Worm (Caenorhabditis elegans) whole organism, L4 larva: ENCODE data around the gene sru-24.

ENCODE experiments used
- D1046.2 ChIP-seq: fragments of 200-800 bp; sonication (Bioruptor generic); IDR thresholded peaks from 2 replicates; pipeline ENCODE4 v1.3.6; 2022; ENCODE audit warnings: missing genetic modification characterization, missing compliant biosample characterization
- F49E8.2 ChIP-seq: sonication (generic microtip); optimal IDR thresholded peaks from 2 replicates; lab custom pipeline; 2016; ENCODE audit warnings: missing compliant biosample characterization, mild to moderate bottlenecking, missing genetic modification characterization, borderline replicate concordance
- Y105C5A.15 ChIP-seq: fragments of 200-800 bp; sonication (Bioruptor generic); IDR thresholded peaks from 2 replicates; pipeline ENCODE4 v1.3.6; 2022; ENCODE audit warnings: missing genetic modification characterization, missing compliant biosample characterization
- aha-1 ChIP-seq: fragments of 150-350 bp; peaks from one replicate; lab custom pipeline; 2014; ENCODE audit warnings: missing biosample characterization, missing genetic modification characterization
- ama-1 ChIP-seq: fragments of 150-350 bp; optimal IDR thresholded peaks from 2 replicates; lab custom pipeline; 2014; ENCODE audit warnings: inconsistent platforms, mixed read lengths
- arid-1 ChIP-seq: fragments of 200-800 bp; sonication (Bioruptor generic); conservative IDR thresholded peaks from 2 replicates; pipeline ENCODE4 v1.3.6; 2022; ENCODE audit warnings: missing genetic modification reagents, missing genetic modification characterization, missing compliant biosample characterization
- ceh-20 ChIP-seq: fragments of 200-800 bp; sonication (Bioruptor generic); IDR thresholded peaks from 2 replicates; pipeline ENCODE4 v1.3.6; 2022; ENCODE audit warnings: missing genetic modification reagents, missing genetic modification characterization, missing compliant biosample characterization
- ceh-32 ChIP-seq: sonication (generic microtip); optimal IDR thresholded peaks from 2 replicates; lab custom pipeline; 2016; ENCODE audit warnings: mild to moderate bottlenecking, missing genetic modification characterization, missing compliant biosample characterization; ENCODE audit not compliant: poor library complexity
- ceh-44 ChIP-seq: fragments of 200-800 bp; sonication (Bioruptor generic); IDR thresholded peaks from 2 replicates; pipeline ENCODE4 v1.3.6; 2022; ENCODE audit warnings: missing genetic modification reagents, missing genetic modification characterization, missing compliant biosample characterization
- ctbp-1 ChIP-seq: fragments of 200-800 bp; sonication (Bioruptor generic); IDR thresholded peaks from 2 replicates; pipeline ENCODE4 v1.3.6; 2022; ENCODE audit warnings: missing genetic modification reagents, missing genetic modification characterization, missing compliant biosample characterization
- daf-16 ChIP-seq, 3 experiments: sonication (generic microtip); optimal IDR thresholded peaks; 2 replicates each; lab custom pipeline; 2016 to 2017; ENCODE audit warnings: missing genetic modification characterization in 3 of 3, missing genetic modification reagents in 3 of 3, mild to moderate bottlenecking in 2 of 3, missing compliant biosample characterization in 2 of 3, missing biosample characterization in 1 of 3, moderate library complexity in 1 of 3
- dmd-6 ChIP-seq: fragments of 200-800 bp; sonication (Bioruptor generic); IDR thresholded peaks from 2 replicates; pipeline ENCODE4 v1.3.6; 2022; ENCODE audit warnings: missing genetic modification reagents, missing genetic modification characterization, missing compliant biosample characterization
- egl-27 ChIP-seq: sonication (generic microtip); optimal IDR thresholded peaks from 3 replicates; lab custom pipeline; 2017; ENCODE audit warnings: missing biosample characterization, missing genetic modification reagents, missing genetic modification characterization
- egl-43 ChIP-seq: fragments of 200-800 bp; sonication (Bioruptor generic); IDR thresholded peaks from 2 replicates; pipeline ENCODE4 v1.3.6; 2022; ENCODE audit warnings: missing genetic modification reagents, missing genetic modification characterization, missing compliant biosample characterization
- hif-1 ChIP-seq, 2 experiments: sonication (generic microtip); optimal IDR thresholded peaks; 2 replicates each; lab custom pipeline; 2016 to 2017; ENCODE audit warnings: missing compliant biosample characterization in 2 of 2, missing genetic modification characterization in 2 of 2, missing genetic modification reagents in 2 of 2, missing genotype in 2 of 2, mild to moderate bottlenecking in 1 of 2
- hlh-30 ChIP-seq: sonication (generic microtip); optimal IDR thresholded peaks from 2 replicates; lab custom pipeline; 2017; ENCODE audit warnings: antibody characterized with exemption, mild to moderate bottlenecking, missing genetic modification characterization, missing compliant biosample characterization; ENCODE audit not compliant: insufficient read depth
- hmg-1.1 ChIP-seq: fragments of 200-800 bp; sonication (Bioruptor generic); IDR thresholded peaks from 2 replicates; pipeline ENCODE4 v1.3.6; 2022; ENCODE audit warnings: missing genetic modification reagents, missing genetic modification characterization, missing compliant biosample characterization
- jun-1 ChIP-seq: fragments of 150-350 bp; optimal IDR thresholded peaks from 2 replicates; lab custom pipeline; 2014; ENCODE audit warnings: missing biosample characterization, missing genetic modification reagents, missing genetic modification characterization
- lim-7 ChIP-seq: fragments of 200-800 bp; sonication (Bioruptor generic); IDR thresholded peaks from 2 replicates; pipeline ENCODE4 v1.3.6; 2022; ENCODE audit warnings: missing genetic modification characterization, missing compliant biosample characterization
- lin-29 ChIP-seq: fragments of 200-800 bp; sonication (Bioruptor generic); IDR thresholded peaks from 2 replicates; pipeline ENCODE4 v1.3.6; 2022; ENCODE audit warnings: missing genetic modification reagents, missing genetic modification characterization, missing compliant biosample characterization
- lin-39 ChIP-seq: fragments of 150-350 bp; optimal IDR thresholded peaks from 2 replicates; lab custom pipeline; 2014; ENCODE audit warnings: missing biosample characterization, missing genetic modification reagents, missing genetic modification characterization
- lir-3 ChIP-seq: sonication (generic microtip); optimal IDR thresholded peaks from 2 replicates; lab custom pipeline; 2016; ENCODE audit warnings: mild to moderate bottlenecking, missing genetic modification characterization, missing compliant biosample characterization
- mdl-1 ChIP-seq, 2 experiments: fragments of 150-350 bp in 1 of 2; sonication (generic microtip) in 1 of 2; optimal IDR thresholded peaks; 2 replicates each; lab custom pipeline; 2014 to 2017; ENCODE audit warnings: missing biosample characterization in 2 of 2, missing genetic modification characterization in 2 of 2
- mep-1 ChIP-seq: fragments of 150-350 bp; sonication (generic microtip); optimal IDR thresholded peaks from 3 replicates; lab custom pipeline; 2014; ENCODE audit warnings: missing biosample characterization, missing genetic modification characterization
- mes-2 ChIP-seq: sonication (generic microtip); optimal IDR thresholded peaks from 2 replicates; lab custom pipeline; 2016; ENCODE audit warnings: missing genotype, mild to moderate bottlenecking, missing genetic modification characterization, missing compliant biosample characterization; ENCODE audit not compliant: poor library complexity, severe bottlenecking
- mxl-2 ChIP-seq: fragments of 200-800 bp; sonication (Bioruptor generic); conservative IDR thresholded peaks from 2 replicates; pipeline ENCODE4 v1.3.6; 2022; ENCODE audit warnings: missing genetic modification reagents, missing genetic modification characterization, missing compliant biosample characterization
- mxl-3 ChIP-seq: fragments of 200-800 bp; sonication (Bioruptor generic); optimal IDR thresholded peaks from 2 replicates; lab custom pipeline; 2018; ENCODE audit warnings: mild to moderate bottlenecking, missing genetic modification characterization, missing compliant biosample characterization
- nhr-237 ChIP-seq: sonication (generic microtip); optimal IDR thresholded peaks from 2 replicates; lab custom pipeline; 2017; ENCODE audit warnings: missing biosample characterization, missing genetic modification characterization
- nhr-28 ChIP-seq: fragments of 150-350 bp; optimal IDR thresholded peaks from 2 replicates; lab custom pipeline; 2014; ENCODE audit warnings: missing biosample characterization, missing genetic modification characterization
- nhr-41 ChIP-seq: fragments of 200-800 bp; sonication (Bioruptor generic); IDR thresholded peaks from 2 replicates; pipeline ENCODE4 v1.3.6; 2022; ENCODE audit warnings: missing genetic modification reagents, missing genetic modification characterization, missing compliant biosample characterization
- nhr-76 ChIP-seq: fragments of 150-350 bp; optimal IDR thresholded peaks from 2 replicates; lab custom pipeline; 2014; ENCODE audit warnings: missing biosample characterization, missing genetic modification characterization
- pqm-1 ChIP-seq: sonication (generic microtip); optimal IDR thresholded peaks from 2 replicates; lab custom pipeline; 2017; ENCODE audit warnings: missing biosample characterization, missing genetic modification characterization
- rbr-2 ChIP-seq: sonication (generic microtip); optimal IDR thresholded peaks from 2 replicates; lab custom pipeline; 2016; ENCODE audit warnings: missing genotype, missing genetic modification characterization, missing compliant biosample characterization
- skn-1 ChIP-seq: fragments of 150-350 bp; optimal IDR thresholded peaks from 2 replicates; lab custom pipeline; 2014; ENCODE audit warnings: missing biosample characterization, missing genetic modification characterization
- snpc-1.2 ChIP-seq: fragments of 200-800 bp; sonication (Bioruptor generic); IDR thresholded peaks from 2 replicates; pipeline ENCODE4 v1.3.6; 2022; ENCODE audit warnings: missing genetic modification reagents, missing genetic modification characterization, missing compliant biosample characterization
- snpc-4 ChIP-seq: fragments of 150-350 bp; optimal IDR thresholded peaks from 2 replicates; lab custom pipeline; 2014; ENCODE audit warnings: missing biosample characterization, missing genetic modification characterization
- tag-97 ChIP-seq: fragments of 200-800 bp; sonication (Bioruptor generic); IDR thresholded peaks from 2 replicates; pipeline ENCODE4 v1.3.6; 2022; ENCODE audit warnings: missing genetic modification characterization, missing compliant biosample characterization
- zip-11 ChIP-seq: fragments of 200-800 bp; sonication (Bioruptor generic); IDR thresholded peaks from 2 replicates; pipeline ENCODE4 v1.3.6; 2022; ENCODE audit warnings: missing genetic modification characterization, missing compliant biosample characterization
- ztf-11 ChIP-seq: fragments of 150-350 bp; optimal IDR thresholded peaks from 2 replicates; lab custom pipeline; 2014; ENCODE audit warnings: missing biosample characterization, missing genetic modification characterization

Gene sru-24

DNA sequence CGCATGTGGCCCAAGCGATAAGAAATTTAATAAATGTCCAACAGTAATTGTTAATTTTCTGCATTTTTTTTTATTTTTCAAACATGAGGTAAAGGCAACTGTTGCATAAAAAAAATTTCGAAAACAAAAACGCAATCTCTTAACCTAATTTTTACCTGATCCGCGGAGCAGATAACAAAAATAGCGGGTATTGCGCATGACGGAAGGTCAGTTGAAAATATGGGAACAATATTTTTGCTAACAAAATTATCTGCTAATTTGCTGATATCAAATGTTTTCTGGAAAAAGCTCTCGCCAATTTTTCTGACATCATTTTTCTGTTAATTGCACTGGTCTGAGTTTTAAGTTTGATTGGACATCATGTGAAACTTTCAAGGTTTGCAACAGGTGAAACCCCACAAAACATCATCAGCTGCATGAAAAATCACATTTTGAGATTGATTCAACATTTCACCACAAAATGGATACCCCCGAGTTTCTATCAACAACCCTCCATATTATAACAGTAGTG is 6.8 kb downstream of the sru-24 start, which contains the start of the genes F31F4.11 and srh-266:
TSS of gene F31F4.11 (minus strand) at position 101 of the 511 bp plus-strand sequence.
TSS of gene srh-266 (plus strand) at position 461 of the 511 bp plus-strand sequence.
- no peak for TF ChIP-seq snpc-4 (tag; lab: Kevin White, UChicago)
- no peak for TF ChIP-seq lin-39 (tag; lab: Kevin White, UChicago)
- no peak for TF ChIP-seq skn-1 (tag; lab: Kevin White, UChicago)
- TF ChIP-seq zip-11 (GFP tag; lab: Robert Waterston, UW) = no peak
- TF ChIP-seq aha-1 = no peak
- no peak for TF ChIP-seq mxl-3 (GFP tag; lab: Kevin White, UChicago)
- TF ChIP-seq ceh-44 (GFP tag; lab: Robert Waterston, UW) = no peak
- TF ChIP-seq nhr-237 (tag; lab: Kevin White, UChicago) = no peak
- no peak for TF ChIP-seq mxl-2 (GFP tag; lab: Robert Waterston, UW)
- TF ChIP-seq dmd-6 (GFP tag; lab: Robert Waterston, UW) = no peak

DNA sequence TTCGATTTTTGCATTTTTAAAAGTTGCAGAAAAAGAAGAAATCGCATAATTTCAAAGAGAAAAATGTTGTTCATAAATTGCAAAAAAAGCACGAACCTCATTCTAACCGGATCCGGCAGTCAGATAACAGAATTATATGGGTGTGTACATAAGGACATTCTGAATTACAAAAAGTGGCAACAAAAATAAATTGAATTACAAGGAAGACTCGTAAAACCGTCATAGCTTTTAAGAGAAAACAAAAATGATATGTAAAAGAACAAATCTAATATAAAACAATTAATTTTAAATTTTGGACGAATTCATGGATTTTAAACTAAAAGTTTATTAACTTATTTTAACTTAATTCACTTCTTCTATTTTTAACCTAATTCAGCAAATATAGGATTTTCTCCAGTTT is 11.0 kb downstream of the sru-24 start, which contains the start of gene F31F4.17:
TSS of gene F31F4.17 (minus strand) at position 101 of the 400 bp plus-strand sequence.
- TF ChIP-seq lin-29 (GFP tag; lab: Robert Waterston, UW) = no peak
- no peak for TF ChIP-seq jun-1 (tag; lab: Kevin White, UChicago)
- TF ChIP-seq mes-2 (tag; lab: Kevin White, UChicago) = no peak
- TF ChIP-seq mep-1 (tag; lab: Kevin White, UChicago) = no peak
- TF ChIP-seq D1046.2 (GFP tag; lab: Robert Waterston, UW) = no peak
- no peak for TF ChIP-seq ztf-11 (tag; lab: Kevin White, UChicago)
- TF ChIP-seq lir-3 (tag; lab: Kevin White, UChicago) = no peak
- TF ChIP-seq mdl-1 (tag; optimal IDR thresholded peaks at IDR 0.05; lab: Kevin White, UChicago) = no peak
- no peak for TF ChIP-seq hmg-1.1
- TF ChIP-seq egl-43 = no peak
- no peak for TF ChIP-seq egl-27 (tag; lab: Kevin White, UChicago)
- TF ChIP-seq nhr-28 (tag; lab: Kevin White, UChicago) = no peak
- TF ChIP-seq tag-97 (GFP tag; lab: Robert Waterston, UW) = no peak
- TF ChIP-seq pqm-1 = no peak
- no peak for TF ChIP-seq ceh-32
- TF ChIP-seq nhr-41 (GFP tag; lab: Robert Waterston, UW) = no peak
- TF ChIP-seq lin-39 (tag; lab: Kevin White, UChicago) = no peak
- no peak for TF ChIP-seq snpc-1.2 (GFP tag; lab: Robert Waterston, UW)

ce11 chrV:658140-658539 is 13.1 kb downstream of the sru-24 start:
- peak; percentile 59; the same call in 1 of the 2 replicates for TF ChIP-seq lim-7 (GFP tag; lab: Robert Waterston, UW)

DNA sequence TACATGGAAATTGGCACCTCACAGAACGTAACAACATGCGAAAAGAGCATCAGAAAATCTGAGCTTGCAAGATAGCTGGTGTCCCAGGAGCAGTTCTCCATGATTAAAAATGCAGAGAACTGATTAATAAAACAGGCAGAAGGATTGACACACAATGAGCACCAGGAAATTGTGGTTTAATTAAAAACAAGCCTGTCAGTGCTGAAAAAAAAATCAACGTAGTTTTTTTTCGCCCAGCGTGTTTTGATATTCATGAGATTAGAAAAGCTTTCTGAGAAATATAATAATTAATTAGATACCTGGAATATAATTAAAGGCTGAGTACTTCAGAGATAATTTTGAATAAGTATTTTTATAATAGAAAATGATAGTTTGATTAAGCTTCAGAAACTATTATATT is 13.6 kb downstream of the sru-24 start, which contains the start of gene srh-246:
TSS of gene srh-246 (minus strand) at position 101 of the 400 bp plus-strand sequence.
- TF ChIP-seq hlh-30 (tag; lab: Kevin White, UChicago) (no peak), hif-1 (tag; optimal IDR thresholded peaks at IDR 0.05; lab: Kevin White, UChicago) (no peak), rbr-2 (tag; lab: Kevin White, UChicago) (no peak), arid-1 (no peak), ctbp-1 (GFP tag; lab: Robert Waterston, UW) (no peak), ama-1 (lab: Kevin White, UChicago) (no peak)

- TF ChIP-seq daf-16 (GFP tag; optimal IDR thresholded peaks at IDR 0.05; lab: Kevin White, UChicago) (no peak), daf-16 (tag; optimal IDR thresholded peaks at IDR 0.05; lab: Kevin White, UChicago) (no peak), egl-43 (no peak), snpc-1.2 (GFP tag; lab: Robert Waterston, UW) (no peak), zip-11 (GFP tag; lab: Robert Waterston, UW) (no peak), D1046.2 (GFP tag; lab: Robert Waterston, UW) (no peak), mdl-1 (tag; optimal IDR thresholded peaks at IDR 0.05; lab: Kevin White, UChicago) (no peak), Y105C5A.15 (GFP tag; lab: Robert Waterston, UW) (no peak), ceh-20 (no peak), ceh-44 (GFP tag; lab: Robert Waterston, UW) (no peak), rbr-2 (tag; lab: Kevin White, UChicago) (no peak), nhr-76 (tag; lab: Kevin White, UChicago) (no peak), F49E8.2 (tag; lab: Kevin White, UChicago) (no peak)
Observed at ce11 chrV:655823-656222, 15.4 kb downstream of the sru-24 start, which contains the start of gene srh-245. TSS of gene srh-245 (minus strand) at chrV:655923.
